Fruit fly (Drosophila melanogaster) S2 (cell line): ENCODE data around the gene CG2938.

Experiments used
- CG8478 ChIP-seq: fragments of >200 bp; optimal IDR thresholded peaks from 2 replicates; lab custom pipeline; 2018
- CTCF ChIP-seq, 2 experiments: fragments of >200 bp; optimal IDR thresholded peaks; 2 replicates each; lab custom pipeline; 2018

Gene CG2938

dm6 chrX:3887606-3888216, 48.6 kb downstream of the CG2938 start:
- no peak for TF ChIP-seq CG8478 (lab: Kevin White, UChicago)
- no peak for TF ChIP-seq CTCF (optimal IDR thresholded peaks at IDR 0.05; lab: Kevin White, UChicago)

- no peak for TF ChIP-seq CG8478 (lab: Kevin White, UChicago)
- TF ChIP-seq CTCF (optimal IDR thresholded peaks at IDR 0.05; lab: Kevin White, UChicago): no peak
These were observed 49.5 kb downstream of the CG2938 start for dm6 chrX:3886751-3887150.

- TF ChIP-seq CG8478 (lab: Kevin White, UChicago) (no peak), CTCF (optimal IDR thresholded peaks at IDR 0.05; lab: Kevin White, UChicago) (no peak)
These were observed 52.4 kb downstream of the CG2938 start, which contains the start of gene CG15239 for dm6 chrX:3883904-3884303. CG15239 (plus strand) TSS chrX:3884168.
